Worm (Caenorhabditis elegans) whole organism, L2 larva: Measurements from ENCODE around the gene C47A10.16.

Source experiments
- R02D3.7 ChIP-seq: fragments of 150-350 bp; optimal IDR thresholded peaks from 2 replicates; lab custom pipeline; 2014; ENCODE audit warnings: missing biosample characterization, missing genetic modification characterization
- ZK546.5 ChIP-seq: sonication (generic microtip); optimal IDR thresholded peaks from 2 replicates; lab custom pipeline; 2017; ENCODE audit warnings: missing biosample characterization, missing genetic modification characterization
- ama-1 ChIP-seq: fragments of 150-350 bp; optimal IDR thresholded peaks from 2 replicates; lab custom pipeline; 2018; ENCODE audit warnings: inconsistent platforms
- elt-3 ChIP-seq: sonication (generic microtip); optimal IDR thresholded peaks from 2 replicates; lab custom pipeline; 2017; ENCODE audit warnings: missing biosample characterization, missing genetic modification characterization
- lin-11 ChIP-seq: fragments of 150-350 bp; sonication (generic microtip); optimal IDR thresholded peaks from 2 replicates; lab custom pipeline; 2014; ENCODE audit warnings: missing biosample characterization, missing genetic modification characterization, inconsistent platforms, mixed read lengths
- lin-39 ChIP-seq: fragments of 150-350 bp; optimal IDR thresholded peaks from 2 replicates; lab custom pipeline; 2014; ENCODE audit warnings: missing biosample characterization, missing genetic modification reagents, missing genetic modification characterization
- lsy-2 ChIP-seq, 2 experiments: fragments of 150-350 bp in 1 of 2; sonication (generic microtip) in 1 of 2; optimal IDR thresholded peaks; 2 replicates each; lab custom pipeline; 2014 to 2017; ENCODE audit warnings: missing biosample characterization in 2 of 2, missing genetic modification characterization in 2 of 2
- nhr-10 ChIP-seq: sonication (generic microtip); optimal IDR thresholded peaks from 2 replicates; lab custom pipeline; 2017; ENCODE audit warnings: missing biosample characterization, missing genetic modification characterization
- nhr-12 ChIP-seq: fragments of 150-350 bp; optimal IDR thresholded peaks from 2 replicates; lab custom pipeline; 2014; ENCODE audit warnings: missing biosample characterization, missing genetic modification characterization
- unc-39 ChIP-seq: fragments of 150-350 bp; optimal IDR thresholded peaks from 2 replicates; lab custom pipeline; 2014; ENCODE audit warnings: missing biosample characterization, missing genetic modification characterization
- unc-55 ChIP-seq: fragments of 150-350 bp; sonication (generic microtip); optimal IDR thresholded peaks from 3 replicates; lab custom pipeline; 2014; ENCODE audit warnings: missing biosample characterization, missing genetic modification reagents, missing genetic modification characterization
- unc-62 ChIP-seq: fragments of 150-350 bp; optimal IDR thresholded peaks from 2 replicates; lab custom pipeline; 2014; ENCODE audit warnings: missing biosample characterization, missing genetic modification reagents, missing genetic modification characterization
- zag-1 ChIP-seq: fragments of 150-350 bp; optimal IDR thresholded peaks from 2 replicates; lab custom pipeline; 2014; ENCODE audit warnings: missing biosample characterization, missing genetic modification characterization
- ztf-11 ChIP-seq: sonication (generic microtip); optimal IDR thresholded peaks from 2 replicates; lab custom pipeline; 2017; ENCODE audit warnings: missing biosample characterization, missing genetic modification characterization

DNA sequence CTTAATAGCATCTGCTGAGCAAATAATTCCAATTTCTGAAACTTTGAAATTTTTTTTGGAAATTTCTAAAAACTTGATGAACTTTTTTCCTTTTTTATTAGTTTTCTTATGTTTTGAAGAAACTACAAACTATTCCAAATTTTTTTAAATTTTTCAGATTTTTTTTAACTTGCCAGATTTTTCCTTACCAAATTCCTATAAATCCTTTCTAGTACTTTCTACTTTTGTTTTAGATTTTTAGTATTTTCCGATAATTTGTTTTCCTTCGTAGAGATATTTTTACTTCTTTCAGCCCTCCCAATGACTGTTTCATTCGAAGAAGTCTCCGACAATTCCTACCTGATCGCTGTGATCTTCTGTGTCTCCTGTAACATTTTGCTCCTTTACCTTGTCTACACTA, 46.3 kb downstream of the C47A10.16 start, which contains the start of gene str-77:
- TF ChIP-seq ZK546.5 (tag; lab: Kevin White, UChicago), result no peak
- TF ChIP-seq lsy-2 (tag; optimal IDR thresholded peaks at IDR 0.05; lab: Kevin White, UChicago), result no peak
- TF ChIP-seq zag-1 (tag; lab: Kevin White, UChicago), result no peak
- TF ChIP-seq unc-39 (tag; lab: Kevin White, UChicago), result no peak
- no peak for TF ChIP-seq lin-39 (tag; lab: Kevin White, UChicago)
- TF ChIP-seq nhr-10 (tag; lab: Kevin White, UChicago), result no peak
- no peak for TF ChIP-seq elt-3 (tag; lab: Kevin White, UChicago)
- no peak for TF ChIP-seq lin-11 (tag; lab: Kevin White, UChicago)
- no peak for TF ChIP-seq R02D3.7 (tag; lab: Kevin White, UChicago)
- no peak for TF ChIP-seq ama-1 (lab: Kevin White, UChicago)
- TF ChIP-seq nhr-12, result no peak
- no peak for TF ChIP-seq ztf-11 (tag; lab: Kevin White, UChicago)
- no peak for TF ChIP-seq unc-55
- no peak for TF ChIP-seq unc-62 (GFP tag; lab: Kevin White, UChicago)
